Fruit fly (Drosophila melanogaster): Measurements from ENCODE around the gene CG17380.
A peak's percentile ranks its signal among the peaks of the same experiment; 100 is the strongest.

CG17380 gene

dm6 chr3R:23363515-23364124, 39.9 kb downstream of the CG17380 start, which contains the start of gene CG4408:
TSS of gene CG4408 (minus strand) at chr3R:23363574.
- peak; percentile 76 for TF ChIP-seq eg (GFP tag; IDR thresholded peaks at IDR 0.05)
- peak; percentile 83 for TF ChIP-seq OdsH (GFP tag; optimal IDR thresholded peaks at IDR 0.05)
- TF ChIP-seq CG3032 (tag; optimal IDR thresholded peaks at IDR 0.05), result peak; percentile 77
- peak; percentile 69 for TF ChIP-seq Sox15 (GFP tag; optimal IDR thresholded peaks at IDR 0.05)
- TF ChIP-seq CG1621 (tag; optimal IDR thresholded peaks at IDR 0.05), result peak; percentile 49
- no peak for TF ChIP-seq fkh (GFP tag; optimal IDR thresholded peaks at IDR 0.05)
- peak; percentile 89 for TF ChIP-seq vri (GFP tag; optimal IDR thresholded peaks at IDR 0.05)
- TF ChIP-seq dsx (GFP tag; optimal IDR thresholded peaks at IDR 0.05; ENCODE audit: poor library complexity, severe bottlenecking), result peak; percentile 23
- TF ChIP-seq CG8632 (GFP tag; optimal IDR thresholded peaks at IDR 0.05), result peak; percentile 56
- peak; percentile 16 to 37 for TF ChIP-seq salr (GFP tag; optimal IDR thresholded peaks at IDR 0.05)
- peak; percentile 71 for TF ChIP-seq Blimp-1 (GFP tag; optimal IDR thresholded peaks at IDR 0.05)
- peak; percentile 59 for TF ChIP-seq CG6808 (GFP tag; optimal IDR thresholded peaks at IDR 0.05)
- peak; percentile 84 for TF ChIP-seq acj6 (GFP tag; optimal IDR thresholded peaks at IDR 0.05)
- TF ChIP-seq Eip78C (GFP tag), result peak; percentile 85
- TF ChIP-seq CG8119 (GFP tag; IDR thresholded peaks at IDR 0.05), result peak; percentile 51; the same call in 2 of the 3 replicates
- peak; percentile 71 for TF ChIP-seq CG8319 (GFP tag; optimal IDR thresholded peaks at IDR 0.05)
- peak; percentile 92 for TF ChIP-seq topi (GFP tag; optimal IDR thresholded peaks at IDR 0.05)
- peak; percentile 89 for TF ChIP-seq Smox (GFP tag; optimal IDR thresholded peaks at IDR 0.05)
- TF ChIP-seq ss (GFP tag; optimal IDR thresholded peaks at IDR 0.05), result peak; percentile 10 to 16
- TF ChIP-seq CG10631 (GFP tag; optimal IDR thresholded peaks at IDR 0.05), result peak; percentile 73
- TF ChIP-seq CG11762 (GFP tag; optimal IDR thresholded peaks at IDR 0.05; ENCODE audit: insufficient read depth), result peak; percentile 55
- peak; percentile 73 for TF ChIP-seq CG32006 (GFP tag; optimal IDR thresholded peaks at IDR 0.05)
- peak; percentile 70 for TF ChIP-seq CG34406 (GFP tag; optimal IDR thresholded peaks at IDR 0.05)
- peak; percentile 94 for TF ChIP-seq CG31627 (GFP tag; optimal IDR thresholded peaks at IDR 0.05)
- peak; percentile 40 for TF ChIP-seq CG16779 (tag; optimal IDR thresholded peaks at IDR 0.05)
- TF ChIP-seq Hr4 (GFP tag; optimal IDR thresholded peaks at IDR 0.05), result peak; percentile 76
- peak; percentile 85 for TF ChIP-seq CG6792 (GFP tag; optimal IDR thresholded peaks at IDR 0.05)
- peak; percentile 83 for TF ChIP-seq CG6163 (GFP tag; IDR thresholded peaks at IDR 0.05)
- TF ChIP-seq svp (GFP tag), result peak; percentile 97
- peak; percentile 94 for TF ChIP-seq Hr39 (GFP tag; optimal IDR thresholded peaks at IDR 0.05)
- TF ChIP-seq CG6854 (GFP tag; optimal IDR thresholded peaks at IDR 0.05), result peak; percentile 54
- peak; percentile 69 for TF ChIP-seq CG10669 (GFP tag; optimal IDR thresholded peaks at IDR 0.05)
- peak; percentile 43; the same call in 1 of the 2 replicates for TF ChIP-seq CG11294 (GFP tag; IDR thresholded peaks at IDR 0.05)
- TF ChIP-seq Lpt (GFP tag; optimal IDR thresholded peaks at IDR 0.05), result peak; percentile 41
- no peak for TF ChIP-seq dac (GFP tag; optimal IDR thresholded peaks at IDR 0.05)
- TF ChIP-seq Ets96B (tag; optimal IDR thresholded peaks at IDR 0.05), result peak; percentile 77
- TF ChIP-seq CG15336 (GFP tag; IDR thresholded peaks at IDR 0.05), result peak; percentile 68
- no peak for TF ChIP-seq Hr38 (GFP tag; optimal IDR thresholded peaks at IDR 0.05)
- peak; percentile 91 for TF ChIP-seq lz (GFP tag; optimal IDR thresholded peaks at IDR 0.05)
- TF ChIP-seq spab (GFP tag; optimal IDR thresholded peaks at IDR 0.05), result peak; percentile 52
- TF ChIP-seq Gug (GFP tag; IDR thresholded peaks at IDR 0.05), result peak; percentile 71
- peak; percentile 76 for TF ChIP-seq CG3919 (GFP tag; optimal IDR thresholded peaks at IDR 0.05)
- TF ChIP-seq Sox14 (GFP tag; optimal IDR thresholded peaks at IDR 0.05), result peak; percentile 87
- peak; percentile 88 for TF ChIP-seq Eip75B (GFP tag; optimal IDR thresholded peaks at IDR 0.05)
- peak; percentile 58 for TF ChIP-seq CG11902 (GFP tag; optimal IDR thresholded peaks at IDR 0.05)
- TF ChIP-seq Eip93F (GFP tag; optimal IDR thresholded peaks at IDR 0.05), result peak; percentile 30
- peak; percentile 92 for TF ChIP-seq cyc (GFP tag; optimal IDR thresholded peaks at IDR 0.05)
- peak; percentile 82 for TF ChIP-seq pdm3 (GFP tag; optimal IDR thresholded peaks at IDR 0.05)
- peak; percentile 37 for TF ChIP-seq fd85E (GFP tag; optimal IDR thresholded peaks at IDR 0.05)
- TF ChIP-seq esn (GFP tag; optimal IDR thresholded peaks at IDR 0.05), result peak; percentile 93
- no peak for TF ChIP-seq CG9139 (GFP tag; optimal IDR thresholded peaks at IDR 0.05)
